Worm (Caenorhabditis elegans) whole organism, midembryonic: ENCODE results near the gene F58H1.3.

ENCODE experiments used
- T22C8.4 ChIP-seq: fragments of 200-800 bp; sonication (Bioruptor generic); IDR thresholded peaks from 2 replicates; pipeline ENCODE4 v1.3.6; 2022; ENCODE audit warnings: missing genetic modification characterization, missing compliant biosample characterization
- flt-1 ChIP-seq: fragments of 200-800 bp; sonication (Bioruptor generic); IDR thresholded peaks from 2 replicates; pipeline ENCODE4 v1.3.6; 2022; ENCODE audit warnings: missing genetic modification characterization, missing compliant biosample characterization
- klf-2 ChIP-seq: fragments of 200-800 bp; sonication (Bioruptor generic); conservative IDR thresholded peaks from 2 replicates; pipeline ENCODE4 v1.3.6; 2022; ENCODE audit warnings: missing genetic modification reagents, missing genetic modification characterization, missing compliant biosample characterization
- med-1 ChIP-seq: sonication (generic microtip); optimal IDR thresholded peaks from 2 replicates; lab custom pipeline; 2017; ENCODE audit warnings: missing genetic modification characterization, mild to moderate bottlenecking, missing compliant biosample characterization, antibody characterized with exemption, missing genetic modification reagents; ENCODE audit not compliant: insufficient read depth
- ref-1 ChIP-seq: fragments of 200-800 bp; sonication (Bioruptor generic); conservative IDR thresholded peaks from 2 replicates; pipeline ENCODE4 v1.3.6; 2022; ENCODE audit warnings: missing genetic modification reagents, missing genetic modification characterization, missing compliant biosample characterization
- tab-1 ChIP-seq: fragments of 200-800 bp; sonication (Bioruptor generic); IDR thresholded peaks from 2 replicates; pipeline ENCODE4 v1.3.6; 2022; ENCODE audit warnings: missing genetic modification characterization, missing compliant biosample characterization
- ztf-23 ChIP-seq: fragments of 200-800 bp; sonication (Bioruptor generic); IDR thresholded peaks from 2 replicates; pipeline ENCODE4 v1.3.6; 2022; ENCODE audit warnings: missing genetic modification reagents, missing genetic modification characterization, missing compliant biosample characterization
- ztf-29 ChIP-seq: fragments of 200-800 bp; sonication (Bioruptor generic); IDR thresholded peaks from 2 replicates; pipeline ENCODE4 v1.3.6; 2022; ENCODE audit warnings: missing genetic modification reagents, missing genetic modification characterization, missing compliant biosample characterization

DNA sequence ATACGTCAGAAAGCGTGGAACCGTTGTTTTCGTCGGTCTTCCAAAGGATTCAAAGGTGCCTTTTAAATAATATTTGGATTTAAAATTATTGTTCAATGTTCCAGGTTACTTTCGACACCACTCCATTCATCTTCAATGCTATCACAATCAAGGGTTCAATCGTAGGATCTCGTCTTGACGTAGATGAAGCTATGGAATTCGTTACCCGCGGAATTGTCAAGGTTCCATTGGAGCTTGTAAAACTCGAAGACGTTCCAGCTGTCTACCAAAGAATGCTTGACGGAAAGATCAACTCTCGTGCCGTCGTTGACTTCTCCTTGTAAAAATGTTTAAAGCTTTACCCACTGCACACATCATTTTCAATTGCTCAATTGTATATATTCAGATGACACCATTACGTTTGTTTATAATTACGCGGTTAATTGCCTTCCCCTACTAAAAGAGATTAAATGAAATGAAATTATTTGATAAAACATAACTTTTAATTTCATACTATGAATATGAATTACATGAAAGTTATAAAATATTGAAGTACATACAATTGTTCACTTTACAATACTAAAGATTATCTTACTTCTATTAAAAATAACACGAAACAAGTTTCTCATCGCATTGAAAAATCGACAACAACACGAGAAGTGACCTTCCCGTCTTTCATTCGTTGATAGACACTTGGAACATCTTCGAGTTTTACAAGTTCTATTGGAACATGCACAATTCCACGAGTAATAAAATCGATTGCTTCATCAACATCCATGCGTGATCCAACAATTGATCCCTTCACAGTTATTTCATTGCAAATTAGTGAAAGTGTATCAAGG is 44.5 kb upstream of the F58H1.3 start:
- TF ChIP-seq flt-1, result no peak
- TF ChIP-seq ref-1 (GFP tag; lab: Robert Waterston, UW), result no peak
- TF ChIP-seq med-1 (GFP tag; lab: Kevin White, UChicago), result no peak
- no peak for TF ChIP-seq ztf-23 (GFP tag; lab: Robert Waterston, UW)
- no peak for TF ChIP-seq klf-2 (GFP tag; lab: Robert Waterston, UW)
- TF ChIP-seq T22C8.4, result no peak
- TF ChIP-seq ztf-29, result no peak
- no peak for TF ChIP-seq tab-1
